Worm (Caenorhabditis elegans) whole organism, young adult: Measurements from ENCODE around the gene smgl-2.

Experiments
- T07F8.4 ChIP-seq: sonication (generic microtip); optimal IDR thresholded peaks from 2 replicates; lab custom pipeline; 2016; ENCODE audit warnings: mild to moderate bottlenecking, missing genetic modification characterization, moderate library complexity, missing compliant biosample characterization
- T26A5.8 ChIP-seq: sonication (generic microtip); optimal IDR thresholded peaks from 2 replicates; lab custom pipeline; 2016; ENCODE audit warnings: missing genetic modification characterization, missing compliant biosample characterization
- ama-1 ChIP-seq, 3 experiments: fragments of 150-350 bp in 1 of 3; sonication (generic microtip) in 2 of 3; optimal IDR thresholded peaks; 2 replicates each; lab custom pipeline; 2014 to 2018; ENCODE audit warnings: missing biosample characterization in 2 of 3, missing genetic modification characterization in 2 of 3, missing genetic modification reagents in 2 of 3
- attf-5 ChIP-seq: fragments of 200-800 bp; sonication (Bioruptor generic); optimal IDR thresholded peaks from 2 replicates; lab custom pipeline; 2018; ENCODE audit warnings: mild to moderate bottlenecking, missing genetic modification characterization, missing compliant biosample characterization
- ceh-91 ChIP-seq: fragments of 200-800 bp; sonication (Bioruptor generic); IDR thresholded peaks from 2 replicates; pipeline ENCODE4 v1.3.6; 2022; ENCODE audit warnings: missing genetic modification reagents, missing genetic modification characterization, missing compliant biosample characterization
- lin-35 ChIP-seq, 3 experiments: fragments of 150-350 bp in 2 of 3; sonication (generic microtip) in 1 of 3; optimal IDR thresholded peaks; 2 replicates each; lab custom pipeline; 2014 to 2018; ENCODE audit warnings: missing biosample characterization in 3 of 3, missing genetic modification characterization in 3 of 3, missing genetic modification reagents in 3 of 3
- lin-54 ChIP-seq: fragments of 200-800 bp; sonication (Bioruptor generic); optimal IDR thresholded peaks from 2 replicates; lab custom pipeline; 2018; ENCODE audit warnings: mild to moderate bottlenecking, missing genetic modification characterization, missing compliant biosample characterization
- madf-10 ChIP-seq: sonication (generic microtip); optimal IDR thresholded peaks from 2 replicates; lab custom pipeline; 2016; ENCODE audit warnings: mild to moderate bottlenecking, missing genetic modification characterization, missing compliant biosample characterization
- nhr-27 ChIP-seq: fragments of 200-800 bp; sonication (Bioruptor generic); optimal IDR thresholded peaks from 2 replicates; lab custom pipeline; 2018; ENCODE audit warnings: mild to moderate bottlenecking, missing genetic modification characterization, moderate library complexity, missing compliant biosample characterization
- snpc-4 ChIP-seq, 5 experiments: fragments of 150-350 bp in 1 of 5; sonication (generic microtip) in 4 of 5; optimal IDR thresholded peaks; 2 replicates each; lab custom pipeline; 2014 to 2018; ENCODE audit warnings: missing genetic modification characterization in 5 of 5, missing biosample characterization in 3 of 5, antibody characterized with exemption in 2 of 5, mild to moderate bottlenecking in 2 of 5, missing compliant biosample characterization in 2 of 5, missing genotype in 2 of 5, moderate library complexity in 2 of 5, missing genetic modification reagents in 1 of 5
- unc-130 ChIP-seq: sonication (generic microtip); optimal IDR thresholded peaks from 2 replicates; lab custom pipeline; 2016; ENCODE audit warnings: missing genetic modification reagents, missing genetic modification characterization, missing compliant biosample characterization
- unc-62 ChIP-seq: fragments of 150-350 bp; optimal IDR thresholded peaks from 2 replicates; lab custom pipeline; 2014; ENCODE audit warnings: missing biosample characterization, missing genetic modification reagents, missing genetic modification characterization
- ztf-6 ChIP-seq: fragments of 200-800 bp; sonication (Bioruptor generic); IDR thresholded peaks from 2 replicates; pipeline ENCODE4 v1.3.6; 2022; ENCODE audit warnings: missing genetic modification reagents, missing genetic modification characterization, missing compliant biosample characterization

ce11 chrIV:3733287-3733686 lies 7.3 kb downstream of the smgl-2 start:
- TF ChIP-seq attf-5 (no peak), ama-1 (optimal IDR thresholded peaks at IDR 0.05; lab: Kevin White, UChicago) (no peak), ama-1 (GFP tag; optimal IDR thresholded peaks at IDR 0.05; lab: Kevin White, UChicago) (no peak), lin-54 (GFP tag; lab: Kevin White, UChicago) (no peak), T07F8.4 (tag; lab: Kevin White, UChicago) (no peak), nhr-27 (tag; lab: Kevin White, UChicago) (no peak), ztf-6 (no peak), ceh-91 (GFP tag; lab: Robert Waterston, UW) (no peak), snpc-4 (GFP tag; optimal IDR thresholded peaks at IDR 0.05; lab: Kevin White, UChicago) (no peak), snpc-4 (tag; optimal IDR thresholded peaks at IDR 0.05; lab: Kevin White, UChicago) (no peak), unc-130 (GFP tag; lab: Kevin White, UChicago) (no peak), T26A5.8 (tag; lab: Kevin White, UChicago) (no peak), unc-62 (GFP tag; lab: Kevin White, UChicago) (no peak), lin-35 (GFP tag; optimal IDR thresholded peaks at IDR 0.05; lab: Kevin White, UChicago) (no peak), madf-10 (tag; lab: Kevin White, UChicago) (no peak)
